Worm (Caenorhabditis elegans) whole organism, L4/young adult: ENCODE data around the gene rpl-33.

ENCODE experiments used
- dao-5 ChIP-seq: sonication (generic microtip); optimal IDR thresholded peaks from 2 replicates; lab custom pipeline; 2016; ENCODE audit warnings: missing genotype, missing genetic modification characterization, moderate library complexity, missing compliant biosample characterization
- him-1 ChIP-seq: sonication (generic microtip); optimal IDR thresholded peaks from 2 replicates; lab custom pipeline; 2016; ENCODE audit warnings: missing genotype, missing genetic modification reagents, missing genetic modification characterization, missing compliant biosample characterization

ce11 chrII:7121762-7122292 lies 16.5 kb downstream of the rpl-33 start, which contains the start of gene F10E7.2:
- TF ChIP-seq him-1 (tag; lab: Kevin White, UChicago) (no peak), dao-5 (tag; lab: Kevin White, UChicago) (no peak)
